Fruit fly (Drosophila melanogaster) whole organism, pupa: Measurements from ENCODE around the gene CG4025.
A peak's percentile ranks its signal among the peaks of the same experiment; 100 is the strongest.

ENCODE experiments used
- CG10348 ChIP-seq: fragments of 200-800 bp; sonication (Bioruptor generic); IDR thresholded peaks from 2 replicates; pipeline ENCODE4 v1.3.6; 2022; ENCODE audit warnings: missing biosample characterization, missing genetic modification characterization
- CG12605 ChIP-seq: fragments of 200-800 bp; sonication (Bioruptor generic); IDR thresholded peaks from 2 replicates; pipeline ENCODE4 v1.3.6; 2022; ENCODE audit warnings: missing biosample characterization, missing genetic modification characterization
- CG13204 ChIP-seq: fragments of 200-800 bp; sonication (Bioruptor generic); optimal IDR thresholded peaks from 2 replicates; lab custom pipeline; 2018; ENCODE audit warnings: missing biosample characterization, mild to moderate bottlenecking, missing genetic modification characterization, moderate library complexity
- CG14655 ChIP-seq: fragments of 200-800 bp; sonication (Bioruptor generic); optimal IDR thresholded peaks from 3 replicates; lab custom pipeline; 2017; ENCODE audit warnings: mild to moderate bottlenecking, missing biosample characterization, missing genetic modification reagents, missing genetic modification characterization
- CG15710 ChIP-seq: fragments of 200-800 bp; sonication (Bioruptor generic); optimal IDR thresholded peaks from 2 replicates; lab custom pipeline; 2018; ENCODE audit warnings: missing biosample characterization, mild to moderate bottlenecking, missing genetic modification characterization, moderate library complexity
- CG17806 ChIP-seq: fragments of 200-800 bp; sonication (Bioruptor generic); optimal IDR thresholded peaks from 2 replicates; lab custom pipeline; 2018; ENCODE audit warnings: missing biosample characterization, mild to moderate bottlenecking, missing genetic modification characterization, moderate library complexity
- CG32121 ChIP-seq: fragments of 200-800 bp; sonication (Bioruptor generic); IDR thresholded peaks from 2 replicates; pipeline ENCODE4 v1.3.6; 2022; ENCODE audit warnings: missing biosample characterization, missing genetic modification characterization
- CG34367 ChIP-seq: fragments of 200-800 bp; sonication (Bioruptor generic); optimal IDR thresholded peaks from 2 replicates; lab custom pipeline; 2018; ENCODE audit warnings: missing biosample characterization, mild to moderate bottlenecking, missing genetic modification characterization
- CG4496 ChIP-seq: fragments of 200-800 bp; sonication (Bioruptor generic); IDR thresholded peaks from 3 replicates; pipeline ENCODE4 v1.3.6; 2022; ENCODE audit warnings: missing biosample characterization, missing genetic modification characterization
- CG8159 ChIP-seq: fragments of 200-800 bp; sonication (Bioruptor generic); optimal IDR thresholded peaks from 3 replicates; lab custom pipeline; 2018; ENCODE audit warnings: missing biosample characterization, mild to moderate bottlenecking, missing genetic modification characterization, moderate library complexity
- CG8301 ChIP-seq: fragments of 200-800 bp; sonication (Bioruptor generic); optimal IDR thresholded peaks from 2 replicates; lab custom pipeline; 2018; ENCODE audit warnings: missing biosample characterization, mild to moderate bottlenecking, missing genetic modification characterization
- CG9948 ChIP-seq: fragments of 200-800 bp; sonication (Bioruptor generic); optimal IDR thresholded peaks from 2 replicates; lab custom pipeline; 2018; ENCODE audit warnings: missing biosample characterization, mild to moderate bottlenecking, missing genetic modification characterization, moderate library complexity
- D1 ChIP-seq: fragments of 200-800 bp; sonication (Bioruptor generic); optimal IDR thresholded peaks from 2 replicates; lab custom pipeline; 2018; ENCODE audit warnings: missing biosample characterization, mild to moderate bottlenecking, missing genetic modification characterization, moderate library complexity
- EcR ChIP-seq: fragments of 200-800 bp; sonication (Bioruptor generic); optimal IDR thresholded peaks from 3 replicates; lab custom pipeline; 2019; ENCODE audit warnings: missing biosample characterization, missing genetic modification characterization, mild to moderate bottlenecking, moderate library complexity, missing genetic modification reagents
- Ets98B ChIP-seq: fragments of 200-800 bp; sonication (Bioruptor generic); IDR thresholded peaks from 2 replicates; pipeline ENCODE4 v1.3.6; 2022; ENCODE audit warnings: missing biosample characterization, missing genetic modification characterization
- Pif1A ChIP-seq: fragments of 200-800 bp; sonication (Bioruptor generic); optimal IDR thresholded peaks from 3 replicates; lab custom pipeline; 2016; ENCODE audit warnings: missing biosample characterization, missing genetic modification characterization
- Pif1B ChIP-seq: fragments of 200-800 bp; sonication (Bioruptor generic); optimal IDR thresholded peaks from 3 replicates; lab custom pipeline; 2016; ENCODE audit warnings: missing biosample characterization, missing genetic modification characterization
- Snoo ChIP-seq: fragments of 200-800 bp; sonication (Bioruptor generic); optimal IDR thresholded peaks from 3 replicates; lab custom pipeline; 2017; ENCODE audit warnings: missing biosample characterization, mild to moderate bottlenecking, missing genetic modification characterization, inconsistent platforms
- fd96Ca ChIP-seq: fragments of 200-800 bp; sonication (Bioruptor generic); IDR thresholded peaks from 3 replicates; pipeline ENCODE4 v1.3.6; 2022; ENCODE audit warnings: missing biosample characterization, missing genetic modification characterization
- gl ChIP-seq: fragments of 200-800 bp; sonication (Bioruptor generic); optimal IDR thresholded peaks from 2 replicates; lab custom pipeline; 2018; ENCODE audit warnings: missing biosample characterization, mild to moderate bottlenecking, missing genetic modification characterization
- rn ChIP-seq: fragments of 200-800 bp; sonication (Bioruptor generic); IDR thresholded peaks from 2 replicates; pipeline ENCODE4 v1.3.6; 2022; ENCODE audit warnings: missing biosample characterization, missing genetic modification characterization

The CG4025 gene

DNA sequence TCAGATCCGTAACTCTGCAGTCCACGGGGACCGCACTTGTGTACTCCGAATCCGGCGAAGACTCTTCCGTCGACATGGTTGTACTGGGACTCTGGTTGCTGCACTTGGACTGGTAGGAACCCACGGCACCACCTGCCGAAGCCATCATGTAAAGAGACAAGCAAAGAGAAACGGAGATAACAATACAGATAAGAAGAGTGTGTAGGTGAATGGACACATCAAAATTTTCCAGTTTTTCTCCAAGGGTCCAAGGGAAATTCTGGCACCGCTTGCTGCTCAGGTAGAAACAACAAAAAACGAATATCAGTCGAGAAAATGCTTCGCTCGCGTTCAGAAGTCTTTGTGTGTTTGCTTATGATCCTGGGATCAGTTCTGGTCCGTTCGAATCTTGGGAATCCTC, 8.5 kb upstream of the CG4025 start, which contains the start of gene CG4194:
Gene CG4194, plus strand, starts transcription at position 301 of the 400 bp plus-strand sequence.
- no peak for TF ChIP-seq CG8159 (tag; lab: Kevin White, UChicago)
- no peak for TF ChIP-seq EcR
- no peak for TF ChIP-seq rn (GFP tag; lab: Robert Waterston, UW)
- no peak for TF ChIP-seq fd96Ca (GFP tag; lab: Robert Waterston, UW)
- TF ChIP-seq Ets98B (GFP tag; lab: Robert Waterston, UW), result no peak
- no peak for TF ChIP-seq CG34367

- TF ChIP-seq CG9948 (tag; lab: Kevin White, UChicago) (no peak), CG13204 (GFP tag; lab: Kevin White, UChicago) (no peak), CG32121 (no peak), CG34367 (no peak), CG8159 (tag; lab: Kevin White, UChicago) (no peak), Pif1B (GFP tag; lab: Kevin White, UChicago) (no peak), EcR (no peak), Pif1A (GFP tag; lab: Kevin White, UChicago) (no peak), Ets98B (GFP tag; lab: Robert Waterston, UW) (no peak), Snoo (tag; lab: Kevin White, UChicago) (no peak), gl (tag; lab: Kevin White, UChicago) (no peak), fd96Ca (GFP tag; lab: Robert Waterston, UW) (no peak)
- TF ChIP-seq, all 21 proteins: peak for 0
Measured at dm6 chrX:2069787-2070707, 6.7 kb upstream of the CG4025 start.

- TF ChIP-seq Pif1A (GFP tag; lab: Kevin White, UChicago) (no peak), CG9948 (tag; lab: Kevin White, UChicago) (peak; percentile 52), CG8301 (tag; lab: Kevin White, UChicago) (peak; percentile 72), CG13204 (GFP tag; lab: Kevin White, UChicago) (no peak), gl (tag; lab: Kevin White, UChicago) (no peak), Ets98B (GFP tag; lab: Robert Waterston, UW) (peak; percentile 75), Snoo (tag; lab: Kevin White, UChicago) (peak; percentile 28), CG8159 (tag; lab: Kevin White, UChicago) (peak; percentile 40), Pif1B (GFP tag; lab: Kevin White, UChicago) (no peak), CG32121 (peak; percentile 84), fd96Ca (GFP tag; lab: Robert Waterston, UW) (peak; percentile 80), EcR (no peak), CG17806 (tag; lab: Kevin White, UChicago) (peak; percentile 37), CG12605 (GFP tag; lab: Robert Waterston, UW) (peak; percentile 53; the same call in 1 of the 2 replicates), CG4496 (GFP tag; lab: Robert Waterston, UW) (peak; percentile 65; the same call in 2 of the 3 replicates), rn (GFP tag; lab: Robert Waterston, UW) (0 out of 2 replicates have a peak, but pooled peaks have one; percentile 20), CG14655 (GFP tag; lab: Kevin White, UChicago) (no peak), CG10348 (GFP tag; lab: Robert Waterston, UW) (peak; percentile 41; the same call in 1 of the 2 replicates), CG34367 (peak; percentile 11), CG15710 (peak; percentile 40)
Measured at dm6 chrX:2070708-2071063, 6.1 kb upstream of the CG4025 start.

dm6 chrX:2071878-2072817, 4.6 kb upstream of the CG4025 start, which contains the start of gene Rtca:
Gene Rtca (plus strand): TSS chrX:2072413.
- peak; percentile 86 for TF ChIP-seq CG17806 (tag; lab: Kevin White, UChicago)
- TF ChIP-seq CG4496 (GFP tag; lab: Robert Waterston, UW), result peak; percentile 91
- TF ChIP-seq Snoo (tag; lab: Kevin White, UChicago), result peak; percentile 82
- peak; percentile 82 for TF ChIP-seq Pif1B (GFP tag; lab: Kevin White, UChicago)
- TF ChIP-seq CG32121, result peak; percentile 81
- TF ChIP-seq D1 (tag; lab: Kevin White, UChicago), result no peak
- peak; percentile 66 for TF ChIP-seq rn (GFP tag; lab: Robert Waterston, UW)
- peak; percentile 83 for TF ChIP-seq CG34367
- peak; percentile 88 for TF ChIP-seq CG9948 (tag; lab: Kevin White, UChicago)
- TF ChIP-seq EcR, result peak; percentile 63
- peak; percentile 56 for TF ChIP-seq gl (tag; lab: Kevin White, UChicago)
- TF ChIP-seq Ets98B (GFP tag; lab: Robert Waterston, UW), result peak; percentile 80
- TF ChIP-seq CG13204 (GFP tag; lab: Kevin White, UChicago), result peak; percentile 81
- peak; percentile 90 for TF ChIP-seq CG8301 (tag; lab: Kevin White, UChicago)
- peak; percentile 85 for TF ChIP-seq CG15710
- peak; percentile 88 for TF ChIP-seq CG8159 (tag; lab: Kevin White, UChicago)
- peak; percentile 91 for TF ChIP-seq fd96Ca (GFP tag; lab: Robert Waterston, UW)
- peak; percentile 92 for TF ChIP-seq CG14655 (GFP tag; lab: Kevin White, UChicago)
- TF ChIP-seq CG12605 (GFP tag; lab: Robert Waterston, UW), result peak; percentile 81
- peak; percentile 90 for TF ChIP-seq Pif1A (GFP tag; lab: Kevin White, UChicago)
- TF ChIP-seq CG10348 (GFP tag; lab: Robert Waterston, UW), result peak; percentile 57; the same call in 1 of the 2 replicates
- TF ChIP-seq, all 21 proteins: peak for 20
